Fruit fly (Drosophila melanogaster): ENCODE measurements around the gene beta-PheRS.

Gene beta-PheRS

dm6 chr3R:24259278-24260040 lies 7.0 kb upstream of the beta-PheRS start (continued):
- TF ChIP-seq Poxn (GFP tag; IDR thresholded peaks at IDR 0.05): peak; percentile 74; the same call in 1 of the 2 replicates
- TF ChIP-seq CG31388 (GFP tag; optimal IDR thresholded peaks at IDR 0.05): peak; percentile 69
- TF ChIP-seq CG14965 (GFP tag; optimal IDR thresholded peaks at IDR 0.05; ENCODE audit: borderline replicate concordance): no peak
- peak; percentile 94 for TF ChIP-seq ci (GFP tag; IDR thresholded peaks at IDR 0.05)
- peak; percentile 94 for TF ChIP-seq exex (tag; optimal IDR thresholded peaks at IDR 0.05)
- peak; percentile 69 for TF ChIP-seq CG3995 (GFP tag; optimal IDR thresholded peaks at IDR 0.05)
- TF ChIP-seq Bgb (GFP tag; IDR thresholded peaks at IDR 0.05; ENCODE audit: partially characterized antibody): no peak
- peak; percentile 89 for TF ChIP-seq CG16863 (GFP tag; optimal IDR thresholded peaks at IDR 0.05)
- no peak for TF ChIP-seq Dip2 (GFP tag; IDR thresholded peaks at IDR 0.05)
- TF ChIP-seq Neu2 (GFP tag; optimal IDR thresholded peaks at IDR 0.05; ENCODE audit: borderline replicate concordance): peak; percentile 76
- peak; percentile 68; the same call in 1 of the 3 replicates for TF ChIP-seq sr (GFP tag; IDR thresholded peaks at IDR 0.05)
- peak; percentile 93 for TF ChIP-seq mam (GFP tag; optimal IDR thresholded peaks at IDR 0.05)
- peak; percentile 86 for TF ChIP-seq Atf3 (GFP tag; optimal IDR thresholded peaks at IDR 0.05)
- peak; percentile 87 for TF ChIP-seq Xbp1 (GFP tag; optimal IDR thresholded peaks at IDR 0.05)
- TF ChIP-seq Sox102F (GFP tag; optimal IDR thresholded peaks at IDR 0.05): peak; percentile 89
- TF ChIP-seq Hand (GFP tag; optimal IDR thresholded peaks at IDR 0.05): peak; percentile 75
- peak; percentile 69 for TF ChIP-seq eyg (GFP tag; optimal IDR thresholded peaks at IDR 0.05)
- TF ChIP-seq ase (GFP tag; IDR thresholded peaks at IDR 0.05): peak; percentile 77; the same call in 2 of the 3 replicates
- TF ChIP-seq CG11247 (GFP tag; IDR thresholded peaks at IDR 0.05): peak; percentile 87
- peak; percentile 79 for TF ChIP-seq CG15601 (tag; optimal IDR thresholded peaks at IDR 0.05)
- peak; percentile 74 for TF ChIP-seq twi (tag; optimal IDR thresholded peaks at IDR 0.05)
- TF ChIP-seq CG11398 (GFP tag; optimal IDR thresholded peaks at IDR 0.05): peak; percentile 75
- TF ChIP-seq CG43689 (GFP tag; IDR thresholded peaks at IDR 0.05): peak; percentile 21; the same call in 1 of the 2 replicates
- peak; percentile 95 for TF ChIP-seq CG18599 (GFP tag; optimal IDR thresholded peaks at IDR 0.05)
- TF ChIP-seq ems (GFP tag; optimal IDR thresholded peaks at IDR 0.05): peak; percentile 88
- no peak for TF ChIP-seq usp (GFP tag; optimal IDR thresholded peaks at IDR 0.05)
- TF ChIP-seq bcd (GFP tag; optimal IDR thresholded peaks at IDR 0.05): peak; percentile 91
- peak; percentile 50 for TF ChIP-seq kah (GFP tag; optimal IDR thresholded peaks at IDR 0.05)
- TF ChIP-seq Six4 (GFP tag; optimal IDR thresholded peaks at IDR 0.05): peak; percentile 88
- peak; percentile 84 for TF ChIP-seq H2.0 (GFP tag; IDR thresholded peaks at IDR 0.05)
- peak; percentile 84 for TF ChIP-seq Hr3 (GFP tag; optimal IDR thresholded peaks at IDR 0.05)
- TF ChIP-seq scrt (GFP tag; optimal IDR thresholded peaks at IDR 0.05): peak; percentile 88
- peak; percentile 79 for TF ChIP-seq B-H1 (GFP tag; IDR thresholded peaks at IDR 0.05)
- peak; percentile 96 for TF ChIP-seq CG2120 (GFP tag; optimal IDR thresholded peaks at IDR 0.05)
- peak; percentile 80 for TF ChIP-seq CG6654 (GFP tag; optimal IDR thresholded peaks at IDR 0.05)
- TF ChIP-seq HLH3B (GFP tag; IDR thresholded peaks at IDR 0.05): peak; percentile 90
- TF ChIP-seq Stat92E (GFP tag; optimal IDR thresholded peaks at IDR 0.05): no peak
- no peak for TF ChIP-seq Lpt (GFP tag; optimal IDR thresholded peaks at IDR 0.05)
- TF ChIP-seq trem (tag; optimal IDR thresholded peaks at IDR 0.05): peak; percentile 80
- peak; percentile 24 for TF ChIP-seq HLHmδ (GFP tag; optimal IDR thresholded peaks at IDR 0.05)
- TF ChIP-seq Fer1 (GFP tag; optimal IDR thresholded peaks at IDR 0.05): peak; percentile 89
- peak; percentile 81 for TF ChIP-seq CG3407 (GFP tag; optimal IDR thresholded peaks at IDR 0.05)
- TF ChIP-seq onecut (GFP tag; IDR thresholded peaks at IDR 0.05): peak; percentile 81
- TF ChIP-seq hkb (optimal IDR thresholded peaks at IDR 0.05): no peak
- peak; percentile 86 for TF ChIP-seq hkb (GFP tag; IDR thresholded peaks at IDR 0.05)
- TF ChIP-seq gsb (GFP tag; IDR thresholded peaks at IDR 0.05): peak; percentile 77
- peak; percentile 88 for TF ChIP-seq BtbVII (GFP tag; optimal IDR thresholded peaks at IDR 0.05)
- 0 out of 3 replicates have a peak, but pooled peaks have one; percentile 39 for TF ChIP-seq mld (GFP tag; IDR thresholded peaks at IDR 0.05; ENCODE audit: partially characterized antibody)
- peak; percentile 49 for TF ChIP-seq HmgD (GFP tag; optimal IDR thresholded peaks at IDR 0.05)

Data from whole organism, embryonic.